Worm (Caenorhabditis elegans) whole organism, mixed stage, embryonic: Measurements from ENCODE around the gene srp-2.

Experiments used
- ceh-43 ChIP-seq: fragments of 200-800 bp; sonication (Bioruptor generic); optimal IDR thresholded peaks from 2 replicates; lab custom pipeline; 2018; ENCODE audit warnings: mild to moderate bottlenecking, missing genetic modification characterization, moderate library complexity, missing compliant biosample characterization
- ham-2 ChIP-seq: fragments of 200-800 bp; sonication (Bioruptor generic); optimal IDR thresholded peaks from 2 replicates; lab custom pipeline; 2018; ENCODE audit warnings: mild to moderate bottlenecking, missing genetic modification characterization, missing compliant biosample characterization
- lin-13 ChIP-seq: fragments of 150-350 bp; optimal IDR thresholded peaks from 2 replicates; lab custom pipeline; 2014; ENCODE audit warnings: missing biosample characterization, missing genetic modification characterization
- lsy-2 ChIP-seq: fragments of 150-350 bp; optimal IDR thresholded peaks from 2 replicates; lab custom pipeline; 2014; ENCODE audit warnings: missing biosample characterization, missing genetic modification characterization
- mep-1 ChIP-seq: fragments of 150-350 bp; optimal IDR thresholded peaks from 2 replicates; lab custom pipeline; 2017; ENCODE audit warnings: missing biosample characterization, missing genetic modification reagents, missing genetic modification characterization, inconsistent platforms
- nhr-12 ChIP-seq: fragments of 150-350 bp; optimal IDR thresholded peaks from 2 replicates; lab custom pipeline; 2014; ENCODE audit warnings: missing biosample characterization, missing genetic modification characterization
- nhr-28 ChIP-seq: fragments of 150-350 bp; optimal IDR thresholded peaks from 2 replicates; lab custom pipeline; 2014; ENCODE audit warnings: missing biosample characterization, missing genetic modification characterization
- nhr-76 ChIP-seq: sonication (generic microtip); optimal IDR thresholded peaks from 2 replicates; lab custom pipeline; 2017; ENCODE audit warnings: missing biosample characterization, missing genetic modification characterization
- pha-4 ChIP-seq: fragments of 150-350 bp; optimal IDR thresholded peaks from 2 replicates; lab custom pipeline; 2018; ENCODE audit warnings: missing biosample characterization, missing genetic modification reagents, missing genetic modification characterization
- snpc-4 ChIP-seq: fragments of 150-350 bp; optimal IDR thresholded peaks from 2 replicates; lab custom pipeline; 2014; ENCODE audit warnings: missing biosample characterization, missing genetic modification characterization
- unc-62 ChIP-seq: fragments of 150-350 bp; optimal IDR thresholded peaks from 2 replicates; lab custom pipeline; 2014; ENCODE audit warnings: missing biosample characterization, missing genetic modification reagents, missing genetic modification characterization
- ztf-11 ChIP-seq: fragments of 150-350 bp; optimal IDR thresholded peaks from 2 replicates; lab custom pipeline; 2014; ENCODE audit warnings: missing biosample characterization, missing genetic modification characterization

DNA sequence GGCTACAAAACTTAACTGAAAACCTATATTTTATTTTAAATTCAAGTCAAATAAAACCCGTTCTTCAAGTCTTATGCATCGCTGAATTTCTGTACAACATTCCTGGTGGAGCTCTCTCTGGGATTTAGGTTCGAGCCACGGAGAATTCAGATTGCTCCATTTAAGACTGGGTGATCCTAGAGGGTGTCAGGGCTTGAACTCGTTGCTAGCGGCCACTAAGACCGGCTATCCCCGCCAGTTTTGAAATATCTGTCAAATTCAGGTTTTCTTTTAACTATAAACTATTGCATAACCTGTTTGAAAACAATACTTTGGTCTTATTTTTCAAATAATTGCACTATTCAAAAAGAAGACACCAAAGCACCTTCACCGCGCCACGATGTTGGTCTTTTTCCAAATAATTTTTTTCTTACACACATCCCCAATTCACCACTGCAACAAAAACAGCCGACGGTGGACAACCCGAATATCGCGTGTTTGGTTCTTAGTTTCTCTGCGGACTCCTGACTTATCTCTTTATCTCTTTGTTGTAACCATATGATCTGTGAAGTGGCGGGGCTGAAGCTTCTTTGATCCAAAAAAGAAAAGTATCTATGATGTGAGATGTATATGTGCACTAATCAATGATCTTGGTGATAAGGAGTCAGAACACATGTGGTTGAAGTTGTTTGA is 33.5 kb upstream of the srp-2 start:
- TF ChIP-seq pha-4 (tag; lab: Kevin White, UChicago) (no peak), ztf-11 (tag; lab: Kevin White, UChicago) (no peak), ceh-43 (GFP tag; lab: Kevin White, UChicago) (no peak), mep-1 (no peak), lsy-2 (no peak), ham-2 (no peak), nhr-28 (tag; lab: Kevin White, UChicago) (no peak), snpc-4 (tag; lab: Kevin White, UChicago) (no peak), unc-62 (GFP tag; lab: Kevin White, UChicago) (no peak), lin-13 (tag; lab: Kevin White, UChicago) (no peak), nhr-12 (tag; lab: Kevin White, UChicago) (no peak), nhr-76 (tag; lab: Kevin White, UChicago) (no peak)
